Fruit fly (Drosophila melanogaster) whole organism, adult: Measurements from ENCODE around the gene CG7739.

Experiments used
- CG11617 ChIP-seq: fragments of 200-800 bp; sonication (Bioruptor generic); optimal IDR thresholded peaks from 2 replicates; lab custom pipeline; 2017; ENCODE audit warnings: mild to moderate bottlenecking, missing biosample characterization, missing genetic modification reagents, missing genetic modification characterization
- CG14711 ChIP-seq: fragments of 200-800 bp; sonication (Bioruptor generic); optimal IDR thresholded peaks from 2 replicates; lab custom pipeline; 2018; ENCODE audit warnings: missing biosample characterization, mild to moderate bottlenecking, missing genetic modification characterization, moderate library complexity
- CG5204 ChIP-seq: fragments of 200-800 bp; sonication (Bioruptor generic); optimal IDR thresholded peaks from 2 replicates; lab custom pipeline; 2016; ENCODE audit warnings: missing biosample characterization, missing genetic modification characterization
- CG7101 ChIP-seq: fragments of 200-800 bp; sonication (Bioruptor generic); optimal IDR thresholded peaks from 2 replicates; lab custom pipeline; 2018; ENCODE audit warnings: missing biosample characterization, mild to moderate bottlenecking, missing genetic modification characterization, moderate library complexity
- Crg-1 ChIP-seq: fragments of 200-800 bp; sonication (Bioruptor generic); optimal IDR thresholded peaks from 2 replicates; lab custom pipeline; 2016; ENCODE audit warnings: missing biosample characterization, missing genetic modification characterization
- Mnt ChIP-seq: fragments of 200-800 bp; sonication (Bioruptor generic); optimal IDR thresholded peaks from 2 replicates; lab custom pipeline; 2016; ENCODE audit warnings: missing biosample characterization, mild to moderate bottlenecking, missing genetic modification characterization
- bab1 ChIP-seq: fragments of 200-800 bp; sonication (Bioruptor generic); optimal IDR thresholded peaks from 3 replicates; lab custom pipeline; 2019; ENCODE audit warnings: missing biosample characterization, mild to moderate bottlenecking, missing genetic modification characterization, moderate library complexity
- cnc ChIP-seq, 2 experiments: fragments of >200 bp; optimal IDR thresholded peaks; 2 replicates each; lab custom pipeline; 2017
- ovo ChIP-seq: fragments of 200-800 bp; sonication (Bioruptor generic); optimal IDR thresholded peaks from 2 replicates; lab custom pipeline; 2016; ENCODE audit warnings: missing biosample characterization, missing genetic modification characterization
- tj ChIP-seq: fragments of 200-800 bp; sonication (Bioruptor generic); optimal IDR thresholded peaks from 3 replicates; lab custom pipeline; 2017; ENCODE audit warnings: missing biosample characterization, mild to moderate bottlenecking, missing genetic modification characterization, moderate library complexity

DNA sequence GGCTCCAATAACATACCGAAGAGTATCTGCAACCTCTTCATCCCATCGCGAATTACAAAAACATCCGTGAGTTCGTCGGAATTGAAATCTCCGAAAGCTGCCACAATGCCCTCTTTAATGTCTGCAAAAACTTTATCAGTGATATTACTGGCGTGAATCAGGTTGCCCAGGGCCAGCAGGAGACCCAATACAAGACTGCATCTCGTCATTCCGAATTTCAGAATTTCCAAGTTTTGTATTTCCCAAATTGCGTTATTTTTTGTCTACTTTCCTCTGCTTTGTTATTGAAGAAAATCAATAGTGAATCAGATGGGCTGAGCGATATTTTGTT, 173 bp downstream of the CG7739 start:
- no peak for TF ChIP-seq CG11617 (GFP tag; lab: Kevin White, UChicago)
- no peak for TF ChIP-seq bab1
- no peak for TF ChIP-seq cnc (optimal IDR thresholded peaks at IDR 0.05; lab: Kevin White, UChicago)
- no peak for TF ChIP-seq CG14711 (tag; lab: Kevin White, UChicago)
- no peak for TF ChIP-seq CG5204
- TF ChIP-seq tj (GFP tag; lab: Kevin White, UChicago): no peak
- TF ChIP-seq Mnt (GFP tag; lab: Kevin White, UChicago): no peak
- no peak for TF ChIP-seq Crg-1
- no peak for TF ChIP-seq CG7101 (tag; lab: Kevin White, UChicago)
- no peak for TF ChIP-seq ovo (GFP tag; lab: Kevin White, UChicago)
